Fruit fly (Drosophila melanogaster): Measurements from ENCODE around the gene Sptr.

The Sptr gene

DNA sequence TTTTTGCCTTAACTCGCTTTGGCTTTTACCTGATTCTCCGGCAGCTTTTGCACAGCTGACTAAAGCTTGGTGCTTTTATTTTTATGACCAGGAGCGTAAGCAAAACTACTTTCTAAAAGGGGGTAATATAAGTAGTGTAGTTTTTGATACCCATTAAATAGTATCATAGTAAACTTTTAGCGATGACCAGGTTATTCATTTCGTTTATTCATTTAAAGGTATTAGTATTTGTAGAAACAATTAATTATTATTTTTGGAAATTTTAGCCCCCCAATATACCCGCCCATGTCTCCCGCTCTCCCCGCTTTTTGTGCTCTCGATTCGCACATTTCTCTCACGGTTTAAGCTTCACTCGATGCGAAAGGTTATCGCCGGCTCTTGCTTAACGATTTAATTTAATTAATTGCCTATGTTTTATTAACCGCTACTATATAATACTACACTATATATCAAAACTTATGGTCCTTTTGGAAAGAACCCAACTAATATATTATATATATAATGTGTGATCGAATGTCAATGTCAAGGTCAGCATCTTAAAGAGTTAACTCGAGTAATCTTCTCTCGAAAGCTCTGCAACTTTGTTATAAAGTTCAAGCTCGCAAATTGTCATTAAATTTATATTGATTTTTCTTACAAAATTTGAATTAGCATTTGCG, at the start of gene Sptr:
Gene Sptr, minus strand, starts transcription at position 61 of the 659 bp plus-strand sequence.
- TF ChIP-seq CG8319 (GFP tag; optimal IDR thresholded peaks at IDR 0.05) (peak; percentile 92), fd59A (GFP tag; optimal IDR thresholded peaks at IDR 0.05) (peak; percentile 89), CG16779 (tag; optimal IDR thresholded peaks at IDR 0.05) (peak; percentile 92), Lpt (GFP tag; optimal IDR thresholded peaks at IDR 0.05) (peak; percentile 93), OdsH (GFP tag; optimal IDR thresholded peaks at IDR 0.05) (peak; percentile 93), CG10631 (GFP tag; optimal IDR thresholded peaks at IDR 0.05) (peak; percentile 92), CG10669 (GFP tag; optimal IDR thresholded peaks at IDR 0.05) (peak; percentile 90), Ets96B (tag; optimal IDR thresholded peaks at IDR 0.05) (peak; percentile 95), dsx (GFP tag; optimal IDR thresholded peaks at IDR 0.05; ENCODE audit: poor library complexity, severe bottlenecking) (peak; percentile 94), spab (GFP tag; optimal IDR thresholded peaks at IDR 0.05) (peak; percentile 89), esn (GFP tag; optimal IDR thresholded peaks at IDR 0.05) (peak; percentile 97), CG34406 (GFP tag; optimal IDR thresholded peaks at IDR 0.05) (peak; percentile 94), CG7368 (GFP tag; optimal IDR thresholded peaks at IDR 0.05) (peak; percentile 92), achi (GFP tag; optimal IDR thresholded peaks at IDR 0.05) (peak; percentile 94), acj6 (GFP tag; optimal IDR thresholded peaks at IDR 0.05) (peak; percentile 94), Hr4 (GFP tag; optimal IDR thresholded peaks at IDR 0.05) (peak; percentile 90), Blimp-1 (GFP tag; optimal IDR thresholded peaks at IDR 0.05) (peak; percentile 80), CG6854 (GFP tag; optimal IDR thresholded peaks at IDR 0.05) (peak; percentile 93), CG6808 (GFP tag; optimal IDR thresholded peaks at IDR 0.05) (peak; percentile 92), Sox102F (GFP tag; optimal IDR thresholded peaks at IDR 0.05) (peak; percentile 94), Sox15 (GFP tag; optimal IDR thresholded peaks at IDR 0.05) (peak; percentile 87), CG9139 (GFP tag; optimal IDR thresholded peaks at IDR 0.05) (peak; percentile 92), CG11294 (GFP tag; IDR thresholded peaks at IDR 0.05) (peak; percentile 86), Eip75B (GFP tag; optimal IDR thresholded peaks at IDR 0.05) (peak; percentile 95), CG31627 (GFP tag; optimal IDR thresholded peaks at IDR 0.05) (peak; percentile 92), net (GFP tag; optimal IDR thresholded peaks at IDR 0.05) (peak; percentile 95), lz (GFP tag; optimal IDR thresholded peaks at IDR 0.05) (peak; percentile 96), CG6276 (GFP tag; optimal IDR thresholded peaks at IDR 0.05) (peak; percentile 94), vri (GFP tag; optimal IDR thresholded peaks at IDR 0.05) (peak; percentile 93), CG8119 (GFP tag; IDR thresholded peaks at IDR 0.05) (peak; percentile 96), CG32006 (GFP tag; optimal IDR thresholded peaks at IDR 0.05) (peak; percentile 93), CG3032 (tag; optimal IDR thresholded peaks at IDR 0.05) (peak; percentile 95), Gug (GFP tag; IDR thresholded peaks at IDR 0.05) (peak; percentile 91), CG11902 (GFP tag; optimal IDR thresholded peaks at IDR 0.05) (peak; percentile 86), salr (GFP tag; optimal IDR thresholded peaks at IDR 0.05) (peak; percentile 76 to 85), Hr38 (GFP tag; optimal IDR thresholded peaks at IDR 0.05) (no peak), pdm3 (GFP tag; optimal IDR thresholded peaks at IDR 0.05) (peak; percentile 95), CG8632 (GFP tag; optimal IDR thresholded peaks at IDR 0.05) (peak; percentile 96), CG3919 (GFP tag; optimal IDR thresholded peaks at IDR 0.05) (peak; percentile 95), eg (GFP tag; IDR thresholded peaks at IDR 0.05) (peak; percentile 96), fkh (GFP tag; optimal IDR thresholded peaks at IDR 0.05) (no peak), CG6163 (GFP tag; IDR thresholded peaks at IDR 0.05) (peak; percentile 96), Sox14 (GFP tag; optimal IDR thresholded peaks at IDR 0.05) (peak; percentile 92), topi (GFP tag; optimal IDR thresholded peaks at IDR 0.05) (peak; percentile 96), Eip78C (GFP tag) (peak; percentile 99), CG11762 (GFP tag; optimal IDR thresholded peaks at IDR 0.05; ENCODE audit: insufficient read depth) (peak; percentile 92), dac (GFP tag; optimal IDR thresholded peaks at IDR 0.05) (peak; percentile 86), Ets21C (GFP tag; optimal IDR thresholded peaks at IDR 0.05) (peak; percentile 90), Eip93F (GFP tag; optimal IDR thresholded peaks at IDR 0.05) (peak; percentile 82), cyc (GFP tag; optimal IDR thresholded peaks at IDR 0.05) (peak; percentile 92), Smox (GFP tag; optimal IDR thresholded peaks at IDR 0.05) (peak; percentile 95)

Measured in whole organism, prepupa.